Fruit fly (Drosophila melanogaster) whole organism, pupa: Measurements from ENCODE around the gene nmd.

Experiments
- CG10348 ChIP-seq: fragments of 200-800 bp; sonication (Bioruptor generic); IDR thresholded peaks from 2 replicates; pipeline ENCODE4 v1.3.6; 2022; ENCODE audit warnings: missing biosample characterization, missing genetic modification characterization
- CG12605 ChIP-seq: fragments of 200-800 bp; sonication (Bioruptor generic); IDR thresholded peaks from 2 replicates; pipeline ENCODE4 v1.3.6; 2022; ENCODE audit warnings: missing biosample characterization, missing genetic modification characterization
- CG13204 ChIP-seq: fragments of 200-800 bp; sonication (Bioruptor generic); optimal IDR thresholded peaks from 2 replicates; lab custom pipeline; 2018; ENCODE audit warnings: missing biosample characterization, mild to moderate bottlenecking, missing genetic modification characterization, moderate library complexity
- CG14655 ChIP-seq: fragments of 200-800 bp; sonication (Bioruptor generic); optimal IDR thresholded peaks from 3 replicates; lab custom pipeline; 2017; ENCODE audit warnings: mild to moderate bottlenecking, missing biosample characterization, missing genetic modification reagents, missing genetic modification characterization
- CG15710 ChIP-seq: fragments of 200-800 bp; sonication (Bioruptor generic); optimal IDR thresholded peaks from 2 replicates; lab custom pipeline; 2018; ENCODE audit warnings: missing biosample characterization, mild to moderate bottlenecking, missing genetic modification characterization, moderate library complexity
- CG17806 ChIP-seq: fragments of 200-800 bp; sonication (Bioruptor generic); optimal IDR thresholded peaks from 2 replicates; lab custom pipeline; 2018; ENCODE audit warnings: missing biosample characterization, mild to moderate bottlenecking, missing genetic modification characterization, moderate library complexity
- CG32121 ChIP-seq: fragments of 200-800 bp; sonication (Bioruptor generic); IDR thresholded peaks from 2 replicates; pipeline ENCODE4 v1.3.6; 2022; ENCODE audit warnings: missing biosample characterization, missing genetic modification characterization
- CG4496 ChIP-seq: fragments of 200-800 bp; sonication (Bioruptor generic); IDR thresholded peaks from 3 replicates; pipeline ENCODE4 v1.3.6; 2022; ENCODE audit warnings: missing biosample characterization, missing genetic modification characterization
- CG8159 ChIP-seq: fragments of 200-800 bp; sonication (Bioruptor generic); optimal IDR thresholded peaks from 3 replicates; lab custom pipeline; 2018; ENCODE audit warnings: missing biosample characterization, mild to moderate bottlenecking, missing genetic modification characterization, moderate library complexity
- CG8301 ChIP-seq: fragments of 200-800 bp; sonication (Bioruptor generic); optimal IDR thresholded peaks from 2 replicates; lab custom pipeline; 2018; ENCODE audit warnings: missing biosample characterization, mild to moderate bottlenecking, missing genetic modification characterization
- CG9948 ChIP-seq: fragments of 200-800 bp; sonication (Bioruptor generic); optimal IDR thresholded peaks from 2 replicates; lab custom pipeline; 2018; ENCODE audit warnings: missing biosample characterization, mild to moderate bottlenecking, missing genetic modification characterization, moderate library complexity
- D1 ChIP-seq: fragments of 200-800 bp; sonication (Bioruptor generic); optimal IDR thresholded peaks from 2 replicates; lab custom pipeline; 2018; ENCODE audit warnings: missing biosample characterization, mild to moderate bottlenecking, missing genetic modification characterization, moderate library complexity
- EcR ChIP-seq: fragments of 200-800 bp; sonication (Bioruptor generic); optimal IDR thresholded peaks from 3 replicates; lab custom pipeline; 2019; ENCODE audit warnings: missing biosample characterization, missing genetic modification characterization, mild to moderate bottlenecking, moderate library complexity, missing genetic modification reagents
- Ets98B ChIP-seq: fragments of 200-800 bp; sonication (Bioruptor generic); IDR thresholded peaks from 2 replicates; pipeline ENCODE4 v1.3.6; 2022; ENCODE audit warnings: missing biosample characterization, missing genetic modification characterization
- Pif1A ChIP-seq: fragments of 200-800 bp; sonication (Bioruptor generic); optimal IDR thresholded peaks from 3 replicates; lab custom pipeline; 2016; ENCODE audit warnings: missing biosample characterization, missing genetic modification characterization
- Pif1B ChIP-seq: fragments of 200-800 bp; sonication (Bioruptor generic); optimal IDR thresholded peaks from 3 replicates; lab custom pipeline; 2016; ENCODE audit warnings: missing biosample characterization, missing genetic modification characterization
- Snoo ChIP-seq: fragments of 200-800 bp; sonication (Bioruptor generic); optimal IDR thresholded peaks from 3 replicates; lab custom pipeline; 2017; ENCODE audit warnings: missing biosample characterization, mild to moderate bottlenecking, missing genetic modification characterization, inconsistent platforms
- fd96Ca ChIP-seq: fragments of 200-800 bp; sonication (Bioruptor generic); IDR thresholded peaks from 3 replicates; pipeline ENCODE4 v1.3.6; 2022; ENCODE audit warnings: missing biosample characterization, missing genetic modification characterization
- gl ChIP-seq: fragments of 200-800 bp; sonication (Bioruptor generic); optimal IDR thresholded peaks from 2 replicates; lab custom pipeline; 2018; ENCODE audit warnings: missing biosample characterization, mild to moderate bottlenecking, missing genetic modification characterization
- rn ChIP-seq: fragments of 200-800 bp; sonication (Bioruptor generic); IDR thresholded peaks from 2 replicates; pipeline ENCODE4 v1.3.6; 2022; ENCODE audit warnings: missing biosample characterization, missing genetic modification characterization

nmd gene

dm6 chr2L:10268688-10269087 lies 35.1 kb downstream of the nmd start, which contains the start of gene CG4957:
Gene CG4957, plus strand, starts transcription at chr2L:10268872.
- TF ChIP-seq rn (GFP tag; lab: Robert Waterston, UW) (no peak), Snoo (no peak), CG32121 (GFP tag; lab: Robert Waterston, UW) (no peak), CG14655 (GFP tag; lab: Kevin White, UChicago) (no peak), CG4496 (GFP tag; lab: Robert Waterston, UW) (no peak), CG17806 (tag; lab: Kevin White, UChicago) (no peak), D1 (tag; lab: Kevin White, UChicago) (no peak), gl (tag; lab: Kevin White, UChicago) (no peak)

dm6 chr2L:10266511-10266910 lies 37.2 kb downstream of the nmd start, which contains the start of gene CG4953:
Gene CG4953, plus strand, starts transcription at chr2L:10266703.
- TF ChIP-seq CG12605 (GFP tag; lab: Robert Waterston, UW) = no peak
- no peak for TF ChIP-seq CG17806 (tag; lab: Kevin White, UChicago)

- TF ChIP-seq CG15710 (tag; lab: Kevin White, UChicago) (no peak), fd96Ca (no peak), CG12605 (GFP tag; lab: Robert Waterston, UW) (no peak), rn (GFP tag; lab: Robert Waterston, UW) (no peak), CG14655 (GFP tag; lab: Kevin White, UChicago) (no peak), Pif1B (GFP tag; lab: Kevin White, UChicago) (no peak), CG17806 (tag; lab: Kevin White, UChicago) (no peak), Ets98B (GFP tag; lab: Robert Waterston, UW) (no peak), CG32121 (GFP tag; lab: Robert Waterston, UW) (no peak), gl (tag; lab: Kevin White, UChicago) (no peak), D1 (tag; lab: Kevin White, UChicago) (no peak), Snoo (no peak), CG9948 (tag; lab: Kevin White, UChicago) (no peak), CG13204 (no peak), CG8301 (no peak), EcR (GFP tag; lab: Kevin White, UChicago) (no peak), CG10348 (GFP tag; lab: Robert Waterston, UW) (no peak), CG4496 (GFP tag; lab: Robert Waterston, UW) (no peak), CG8159 (tag; lab: Kevin White, UChicago) (no peak), Pif1A (GFP tag; lab: Kevin White, UChicago) (no peak)
These were observed 38.6 kb downstream of the nmd start, which contains the start of gene Mob3 for dm6 chr2L:10265129-10265528. Gene Mob3, plus strand, starts transcription at chr2L:10265336.

dm6 chr2L:10263830-10264634 lies 39.7 kb downstream of the nmd start, which contains the start of gene REPTOR-BP:
Gene REPTOR-BP, plus strand, starts transcription at chr2L:10264125.
- TF ChIP-seq EcR (GFP tag; lab: Kevin White, UChicago) (no peak), CG8159 (tag; lab: Kevin White, UChicago) (no peak), CG13204 (no peak), Snoo (peak; percentile 8)

dm6 chr2L:10263343-10263744 lies 40.4 kb downstream of the nmd start, which contains the start of gene Rsf1:
Gene Rsf1, minus strand, starts transcription at chr2L:10263554.
- TF ChIP-seq CG15710 (tag; lab: Kevin White, UChicago) = peak; percentile 8
- TF ChIP-seq CG9948 (tag; lab: Kevin White, UChicago) = no peak
- TF ChIP-seq fd96Ca = no peak
- TF ChIP-seq Pif1A (GFP tag; lab: Kevin White, UChicago) = no peak
- no peak for TF ChIP-seq CG32121 (GFP tag; lab: Robert Waterston, UW)

dm6 chr2L:10261774-10262173 lies 42.0 kb downstream of the nmd start:
- TF ChIP-seq CG9948 (tag; lab: Kevin White, UChicago) (no peak), CG8301 (no peak), CG12605 (GFP tag; lab: Robert Waterston, UW) (no peak), CG4496 (GFP tag; lab: Robert Waterston, UW) (no peak), D1 (tag; lab: Kevin White, UChicago) (no peak), CG17806 (tag; lab: Kevin White, UChicago) (no peak), CG8159 (tag; lab: Kevin White, UChicago) (no peak), Pif1B (GFP tag; lab: Kevin White, UChicago) (no peak), rn (GFP tag; lab: Robert Waterston, UW) (no peak), CG10348 (GFP tag; lab: Robert Waterston, UW) (no peak), EcR (GFP tag; lab: Kevin White, UChicago) (no peak), Ets98B (GFP tag; lab: Robert Waterston, UW) (no peak), fd96Ca (no peak)
